Worm (Caenorhabditis elegans) whole organism, L2 larva: ENCODE results near the gene W08F4.12.

ENCODE experiments used
- F13H6.1 ChIP-seq: sonication (generic microtip); optimal IDR thresholded peaks from 2 replicates; lab custom pipeline; 2016; ENCODE audit warnings: missing genetic modification characterization, missing compliant biosample characterization
- ZK546.5 ChIP-seq: sonication (generic microtip); optimal IDR thresholded peaks from 2 replicates; lab custom pipeline; 2017; ENCODE audit warnings: missing biosample characterization, missing genetic modification characterization
- aly-2 ChIP-seq: fragments of 150-350 bp; optimal IDR thresholded peaks from 2 replicates; lab custom pipeline; 2014; ENCODE audit warnings: missing biosample characterization, missing genetic modification characterization
- ama-1 ChIP-seq: fragments of 150-350 bp; optimal IDR thresholded peaks from 2 replicates; lab custom pipeline; 2018; ENCODE audit warnings: inconsistent platforms
- ceh-82 ChIP-seq: fragments of 150-350 bp; optimal IDR thresholded peaks from 2 replicates; lab custom pipeline; 2014; ENCODE audit warnings: missing biosample characterization, missing genetic modification characterization
- dmd-4 ChIP-seq: sonication (generic microtip); optimal IDR thresholded peaks from 2 replicates; lab custom pipeline; 2017; ENCODE audit warnings: missing biosample characterization, missing genetic modification characterization
- lin-39 ChIP-seq: fragments of 150-350 bp; optimal IDR thresholded peaks from 2 replicates; lab custom pipeline; 2014; ENCODE audit warnings: missing biosample characterization, missing genetic modification reagents, missing genetic modification characterization
- nhr-12 ChIP-seq: fragments of 150-350 bp; optimal IDR thresholded peaks from 2 replicates; lab custom pipeline; 2014; ENCODE audit warnings: missing biosample characterization, missing genetic modification characterization
- unc-62 ChIP-seq: fragments of 150-350 bp; optimal IDR thresholded peaks from 2 replicates; lab custom pipeline; 2014; ENCODE audit warnings: missing biosample characterization, missing genetic modification reagents, missing genetic modification characterization

DNA sequence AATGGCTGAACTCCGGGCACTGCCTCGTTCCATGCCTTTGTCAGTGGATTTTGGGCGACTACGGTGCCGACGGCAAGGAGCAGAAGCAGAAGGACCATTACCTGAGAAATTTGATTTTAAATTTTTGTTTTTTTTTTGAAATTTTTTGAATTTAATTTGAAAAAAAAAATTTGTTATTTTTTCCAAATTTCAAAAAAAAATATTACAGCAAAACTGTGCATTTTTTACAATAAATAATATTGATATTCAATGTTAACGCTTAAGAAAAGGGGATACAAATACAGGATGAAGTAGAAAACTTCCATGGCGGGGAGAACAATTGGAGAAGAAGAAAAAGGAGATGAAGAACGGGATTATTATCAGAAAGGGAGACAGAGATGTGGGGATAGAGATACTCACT, 12.2 kb downstream of the W08F4.12 start, which contains the start of gene mlt-8:
- TF ChIP-seq ama-1 (no peak), aly-2 (no peak), unc-62 (GFP tag; lab: Kevin White, UChicago) (no peak), F13H6.1 (tag; lab: Kevin White, UChicago) (no peak), dmd-4 (tag; lab: Kevin White, UChicago) (no peak), ZK546.5 (tag; lab: Kevin White, UChicago) (no peak), ceh-82 (tag; lab: Kevin White, UChicago) (no peak), lin-39 (tag; lab: Kevin White, UChicago) (no peak), nhr-12 (tag; lab: Kevin White, UChicago) (no peak)
